Fruit fly (Drosophila melanogaster): ENCODE measurements around the gene lilli.

dm6 chr2L:2958858-2959257 lies 73.1 kb downstream of the lilli start:
- no peak for TF ChIP-seq CG14711 (tag; optimal IDR thresholded peaks at IDR 0.05)
- no peak for TF ChIP-seq toe (GFP tag; optimal IDR thresholded peaks at IDR 0.05)
- no peak for TF ChIP-seq CG5204 (GFP tag; optimal IDR thresholded peaks at IDR 0.05)
- TF ChIP-seq kay (GFP tag; ENCODE audit: borderline replicate concordance) = no peak
- TF ChIP-seq CG7101 (tag; optimal IDR thresholded peaks at IDR 0.05) = no peak
- TF ChIP-seq cic (GFP tag; optimal IDR thresholded peaks at IDR 0.05) = no peak
- no peak for TF ChIP-seq tj (GFP tag; optimal IDR thresholded peaks at IDR 0.05)
- no peak for TF ChIP-seq CG11617 (GFP tag; optimal IDR thresholded peaks at IDR 0.05)
